Fruit fly (Drosophila melanogaster): ENCODE data around the gene CG2604.
A peak's percentile ranks its signal among the peaks of the same experiment; 100 is the strongest.

CG2604 gene

DNA sequence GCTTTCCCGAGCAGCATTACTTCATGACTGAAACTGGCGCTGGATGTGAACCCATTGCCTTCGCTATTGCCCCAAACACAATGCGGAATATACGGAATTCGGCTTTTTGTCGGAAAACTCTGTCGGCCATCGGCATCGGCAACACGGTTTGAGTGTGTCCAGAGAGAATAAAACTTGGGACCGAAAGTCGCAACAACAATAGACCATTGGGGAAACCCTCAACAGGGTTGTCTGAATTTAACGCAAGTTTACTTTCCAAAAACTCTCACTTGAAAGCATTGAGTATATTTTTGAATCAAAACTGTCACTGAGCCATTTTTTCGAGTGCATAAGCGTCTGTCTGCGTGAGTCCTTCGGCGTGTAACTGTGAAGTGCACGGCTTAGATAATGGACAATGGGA, 24.9 kb downstream of the CG2604 start (continued):
- peak; percentile 64; the same call in 1 of the 3 replicates for TF ChIP-seq CG11695 (GFP tag; IDR thresholded peaks at IDR 0.05)
- TF ChIP-seq H2.0 (GFP tag; IDR thresholded peaks at IDR 0.05): 0 out of 2 replicates have a peak, but pooled peaks have one; percentile 27
- peak; percentile 59 for TF ChIP-seq schlank (tag; optimal IDR thresholded peaks at IDR 0.05)
- TF ChIP-seq CG9797 (GFP tag; optimal IDR thresholded peaks at IDR 0.05): no peak
- no peak for TF ChIP-seq BEAF-32 (GFP tag; optimal IDR thresholded peaks at IDR 0.05)
- no peak for TF ChIP-seq ro (GFP tag; IDR thresholded peaks at IDR 0.05)
- TF ChIP-seq cwo (GFP tag; optimal IDR thresholded peaks at IDR 0.05): peak; percentile 68
- TF ChIP-seq odd (GFP tag; optimal IDR thresholded peaks at IDR 0.05): peak; percentile 33
- TF ChIP-seq dimm (GFP tag; IDR thresholded peaks at IDR 0.05): no peak
- no peak for TF ChIP-seq usp (GFP tag; optimal IDR thresholded peaks at IDR 0.05)
- TF ChIP-seq pan (optimal IDR thresholded peaks at IDR 0.05): no peak
- TF ChIP-seq pan (GFP tag; optimal IDR thresholded peaks at IDR 0.05 in 1 of 2, IDR thresholded peaks at IDR 0.05 in 1 of 2): peak in 1 of 2 experiments; percentile 69
- TF ChIP-seq PHDP (tag; optimal IDR thresholded peaks at IDR 0.05): peak; percentile 61
- no peak; the same call in 2 of the 3 replicates for TF ChIP-seq otp (GFP tag; IDR thresholded peaks at IDR 0.05)
- peak; percentile 63 for TF ChIP-seq CG17385 (GFP tag; optimal IDR thresholded peaks at IDR 0.05)
- peak; percentile 27 for TF ChIP-seq D19B (GFP tag; optimal IDR thresholded peaks at IDR 0.05)
- peak; percentile 55; the same call in 1 of the 2 replicates for TF ChIP-seq Ptx1 (GFP tag; IDR thresholded peaks at IDR 0.05)
- peak; percentile 41; the same call in 1 of the 4 replicates for TF ChIP-seq Gug (GFP tag; IDR thresholded peaks at IDR 0.05)
- TF ChIP-seq amos (GFP tag; IDR thresholded peaks at IDR 0.05; ENCODE audit: partially characterized antibody): no peak
- TF ChIP-seq CG9437 (GFP tag; optimal IDR thresholded peaks at IDR 0.05): no peak
- peak; percentile 90 for TF ChIP-seq Med (GFP tag)
- peak; percentile 19 for TF ChIP-seq sima (GFP tag; optimal IDR thresholded peaks at IDR 0.05)
- TF ChIP-seq zfh2 (GFP tag; optimal IDR thresholded peaks at IDR 0.05): peak; percentile 65
- no peak for TF ChIP-seq slou (GFP tag; optimal IDR thresholded peaks at IDR 0.05)
- no peak for TF ChIP-seq CG16779 (GFP tag; IDR thresholded peaks at IDR 0.05)
- TF ChIP-seq CTCF (GFP tag; optimal IDR thresholded peaks at IDR 0.05): no peak
- no peak for TF ChIP-seq dmrt11E (tag; optimal IDR thresholded peaks at IDR 0.05)
- TF ChIP-seq CG11560 (tag; IDR thresholded peaks at IDR 0.05): peak; percentile 53; the same call in 1 of the 3 replicates
- TF ChIP-seq CG1602 (GFP tag; optimal IDR thresholded peaks at IDR 0.05): no peak
- TF ChIP-seq vnd (GFP tag; IDR thresholded peaks at IDR 0.05; ENCODE audit: partially characterized antibody): no peak
- TF ChIP-seq Sry-β (GFP tag; optimal IDR thresholded peaks at IDR 0.05): no peak
- TF ChIP-seq CG11093 (GFP tag; IDR thresholded peaks at IDR 0.05): no peak
- no peak; the same call in 1 of the 2 replicates for TF ChIP-seq CG6272 (GFP tag; IDR thresholded peaks at IDR 0.05)
- TF ChIP-seq CG32767 (GFP tag; IDR thresholded peaks at IDR 0.05): no peak
- no peak for TF ChIP-seq chm (GFP tag; IDR thresholded peaks at IDR 0.05)
- no peak for TF ChIP-seq Doc2 (GFP tag; IDR thresholded peaks at IDR 0.05)
- no peak for TF ChIP-seq CG1024 (GFP tag; IDR thresholded peaks at IDR 0.05)
- no peak for TF ChIP-seq CG4328 (GFP tag; optimal IDR thresholded peaks at IDR 0.05)
- TF ChIP-seq CG32772 (GFP tag; IDR thresholded peaks at IDR 0.05): peak; percentile 47
- TF ChIP-seq Ada2b (GFP tag; IDR thresholded peaks at IDR 0.05): peak; percentile 62; the same call in 1 of the 2 replicates
- no peak for TF ChIP-seq Tbp (GFP tag; optimal IDR thresholded peaks at IDR 0.05)
- TF ChIP-seq hb (GFP tag; IDR thresholded peaks at IDR 0.05; ENCODE audit: partially characterized antibody): no peak
- TF ChIP-seq BtbVII (GFP tag; optimal IDR thresholded peaks at IDR 0.05): peak; percentile 72
- peak; percentile 53 for TF ChIP-seq onecut (GFP tag; IDR thresholded peaks at IDR 0.05)
- TF ChIP-seq CG12071 (GFP tag; optimal IDR thresholded peaks at IDR 0.05): peak; percentile 5
- no peak; the same call in 1 of the 2 replicates for TF ChIP-seq CG11247 (GFP tag; IDR thresholded peaks at IDR 0.05)
- no peak for TF ChIP-seq oc (tag; optimal IDR thresholded peaks at IDR 0.05)
- TF ChIP-seq Nf-YC (tag; optimal IDR thresholded peaks at IDR 0.05): no peak
- TF ChIP-seq CG3995 (GFP tag; optimal IDR thresholded peaks at IDR 0.05): peak; percentile 18
- no peak for TF ChIP-seq CG2116 (GFP tag; optimal IDR thresholded peaks at IDR 0.05)
- peak; percentile 93 for TF ChIP-seq CG18599 (GFP tag; optimal IDR thresholded peaks at IDR 0.05)
- TF ChIP-seq corto (GFP tag; optimal IDR thresholded peaks at IDR 0.05): no peak
